Fruit fly (Drosophila melanogaster): Measurements from ENCODE around the gene croc.

- TF ChIP-seq pnt (GFP tag; optimal IDR thresholded peaks at IDR 0.05), result no peak
- TF ChIP-seq CG6854 (GFP tag; optimal IDR thresholded peaks at IDR 0.05), result no peak
- no peak for TF ChIP-seq Myb (GFP tag; optimal IDR thresholded peaks at IDR 0.05)
- no peak for TF ChIP-seq CG9817 (tag; optimal IDR thresholded peaks at IDR 0.05)
- TF ChIP-seq Poxn (GFP tag; IDR thresholded peaks at IDR 0.05), result no peak
- no peak for TF ChIP-seq CG7556 (GFP tag; optimal IDR thresholded peaks at IDR 0.05)
Measured at dm6 chr3L:21465261-21466112, 10.8 kb downstream of the croc start.
